Fruit fly (Drosophila melanogaster): Measurements from ENCODE around the gene ArgRS.

ArgRS gene

DNA sequence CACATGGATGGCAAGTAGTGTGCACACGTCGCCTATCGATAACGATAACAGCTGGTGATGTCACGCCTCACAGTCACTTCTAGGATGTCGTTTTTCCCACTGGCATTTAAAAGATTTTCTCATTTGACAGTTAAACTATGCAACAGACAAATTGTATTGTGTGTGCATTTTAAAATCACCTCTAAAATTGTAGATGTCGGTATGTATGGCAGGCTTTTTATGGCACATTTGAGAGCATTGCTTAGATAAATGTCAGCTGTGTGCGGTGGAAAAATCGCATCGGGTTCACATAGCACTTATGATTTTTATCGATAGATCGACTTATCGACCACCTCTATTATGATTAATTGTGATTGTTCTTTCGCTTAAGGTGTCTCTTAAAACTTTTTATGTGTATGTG lies at the start of gene ArgRS, which contains the start of gene CG8578 (continued):
- TF ChIP-seq HLHmδ (GFP tag; optimal IDR thresholded peaks at IDR 0.05) (no peak), tup (GFP tag; optimal IDR thresholded peaks at IDR 0.05) (no peak), stwl (tag; optimal IDR thresholded peaks at IDR 0.05) (peak; percentile 30), CG2120 (GFP tag; optimal IDR thresholded peaks at IDR 0.05) (peak; percentile 71), CG12236 (GFP tag; optimal IDR thresholded peaks at IDR 0.05) (no peak), fru (optimal IDR thresholded peaks at IDR 0.05) (no peak), CG12104 (GFP tag; optimal IDR thresholded peaks at IDR 0.05) (no peak), nmo (GFP tag; optimal IDR thresholded peaks at IDR 0.05) (peak; percentile 92), run (tag; optimal IDR thresholded peaks at IDR 0.05) (no peak), CG3281 (GFP tag; optimal IDR thresholded peaks at IDR 0.05) (no peak), gcm (GFP tag; optimal IDR thresholded peaks at IDR 0.05) (no peak), ab (GFP tag; optimal IDR thresholded peaks at IDR 0.05) (no peak), Mad (GFP tag; optimal IDR thresholded peaks at IDR 0.05) (no peak), btn (GFP tag; optimal IDR thresholded peaks at IDR 0.05) (no peak), nau (GFP tag; optimal IDR thresholded peaks at IDR 0.05) (no peak), H2.0 (GFP tag; IDR thresholded peaks at IDR 0.05) (no peak), Sox100B (GFP tag; optimal IDR thresholded peaks at IDR 0.05) (no peak), chinmo (GFP tag; IDR thresholded peaks at IDR 0.05; ENCODE audit: partially characterized antibody) (peak; percentile 72; the same call in 2 of the 4 replicates), mam (GFP tag; optimal IDR thresholded peaks at IDR 0.05) (peak; percentile 91), CG16815 (GFP tag; optimal IDR thresholded peaks at IDR 0.05) (no peak), pum (GFP tag; optimal IDR thresholded peaks at IDR 0.05) (peak; percentile 89), ERR (GFP tag; optimal IDR thresholded peaks at IDR 0.05) (peak; percentile 80), usp (GFP tag; optimal IDR thresholded peaks at IDR 0.05) (no peak), lbe (GFP tag; optimal IDR thresholded peaks at IDR 0.05) (no peak), vfl (GFP tag; optimal IDR thresholded peaks at IDR 0.05) (peak; percentile 23), slp2 (GFP tag; optimal IDR thresholded peaks at IDR 0.05) (peak; percentile 88), crp (GFP tag; optimal IDR thresholded peaks at IDR 0.05) (peak in 1 of 2 experiments; percentile 71), hb (GFP tag; IDR thresholded peaks at IDR 0.05; ENCODE audit: partially characterized antibody) (peak; percentile 82), lola (GFP tag; optimal IDR thresholded peaks at IDR 0.05) (peak in 1 of 3 experiments; percentile 26), CG17361 (GFP tag; IDR thresholded peaks at IDR 0.05) (peak; percentile 86), Mes4 (GFP tag; optimal IDR thresholded peaks at IDR 0.05) (peak; percentile 3), lilli (GFP tag; optimal IDR thresholded peaks at IDR 0.05) (peak; percentile 87), Optix (GFP tag; IDR thresholded peaks at IDR 0.05) (0 out of 3 replicates have a peak, but pooled peaks have one; percentile 27), CG6689 (GFP tag; IDR thresholded peaks at IDR 0.05) (peak; percentile 83; the same call in 1 of the 2 replicates), CG4707 (GFP tag; optimal IDR thresholded peaks at IDR 0.05) (no peak), ro (GFP tag; IDR thresholded peaks at IDR 0.05) (no peak), CG11093 (GFP tag; IDR thresholded peaks at IDR 0.05) (peak; percentile 71; the same call in 2 of the 3 replicates), CG1603 (tag; optimal IDR thresholded peaks at IDR 0.05) (peak; percentile 53), bcd (GFP tag; optimal IDR thresholded peaks at IDR 0.05) (no peak), exex (tag; optimal IDR thresholded peaks at IDR 0.05) (peak; percentile 29), crol (GFP tag; IDR thresholded peaks at IDR 0.05) (no peak), CG12942 (GFP tag; optimal IDR thresholded peaks at IDR 0.05) (peak; percentile 29), disco-r (GFP tag; optimal IDR thresholded peaks at IDR 0.05) (no peak), mirr (GFP tag; optimal IDR thresholded peaks at IDR 0.05) (no peak), Atf-2 (GFP tag; optimal IDR thresholded peaks at IDR 0.05) (peak; percentile 6), trem (tag; optimal IDR thresholded peaks at IDR 0.05) (peak; percentile 40), Fer3 (tag; optimal IDR thresholded peaks at IDR 0.05) (peak; percentile 15), Sry-β (GFP tag; optimal IDR thresholded peaks at IDR 0.05) (peak; percentile 28), CG8765 (GFP tag; IDR thresholded peaks at IDR 0.05) (peak; percentile 56; the same call in 1 of the 2 replicates), bigmax (GFP tag; optimal IDR thresholded peaks at IDR 0.05) (no peak), CG1792 (GFP tag; optimal IDR thresholded peaks at IDR 0.05) (peak; percentile 21)
